Worm (Caenorhabditis elegans) whole organism, L3 larva: Measurements from ENCODE around the gene srh-167.

Experiments
- R02D3.7 ChIP-seq: fragments of 150-350 bp; optimal IDR thresholded peaks from 2 replicates; lab custom pipeline; 2014; ENCODE audit warnings: missing biosample characterization, missing genetic modification characterization
- ZK546.5 ChIP-seq: sonication (generic microtip); optimal IDR thresholded peaks from 2 replicates; lab custom pipeline; 2017; ENCODE audit warnings: missing biosample characterization, missing genetic modification characterization
- aly-2 ChIP-seq: fragments of 150-350 bp; optimal IDR thresholded peaks from 2 replicates; lab custom pipeline; 2014; ENCODE audit warnings: missing biosample characterization, missing genetic modification characterization
- ama-1 ChIP-seq: fragments of 150-350 bp; optimal IDR thresholded peaks from 2 replicates; lab custom pipeline; 2018
- ceh-16 ChIP-seq: sonication (generic microtip); optimal IDR thresholded peaks from 2 replicates; lab custom pipeline; 2017; ENCODE audit warnings: missing biosample characterization, missing genetic modification characterization
- ceh-28 ChIP-seq: fragments of 150-350 bp; optimal IDR thresholded peaks from 2 replicates; lab custom pipeline; 2014; ENCODE audit warnings: missing biosample characterization, missing genetic modification reagents, missing genetic modification characterization
- ceh-82 ChIP-seq: fragments of 150-350 bp; optimal IDR thresholded peaks from 2 replicates; lab custom pipeline; 2014; ENCODE audit warnings: missing biosample characterization, missing genetic modification characterization
- egl-27 ChIP-seq: sonication (generic microtip); optimal IDR thresholded peaks from 4 replicates; lab custom pipeline; 2017; ENCODE audit warnings: missing biosample characterization, missing genetic modification reagents, missing genetic modification characterization
- egl-5 ChIP-seq: fragments of 150-350 bp; optimal IDR thresholded peaks from 2 replicates; lab custom pipeline; 2017; ENCODE audit warnings: missing biosample characterization, missing genetic modification reagents, missing genetic modification characterization, inconsistent platforms
- elt-1 ChIP-seq: fragments of 150-350 bp; optimal IDR thresholded peaks from 2 replicates; lab custom pipeline; 2014; ENCODE audit warnings: missing biosample characterization, missing genetic modification characterization
- elt-2 ChIP-seq: sonication (generic microtip); optimal IDR thresholded peaks from 2 replicates; lab custom pipeline; 2016; ENCODE audit warnings: missing genetic modification reagents, mild to moderate bottlenecking, missing genetic modification characterization, missing compliant biosample characterization
- elt-3 ChIP-seq, 3 experiments: fragments of 150-350 bp in 1 of 3; sonication (generic microtip) in 2 of 3; optimal IDR thresholded peaks; 2 replicates in 2 of 3; 4 replicates in 1 of 3; lab custom pipeline; 2014 to 2017; ENCODE audit warnings: missing biosample characterization in 3 of 3, missing genetic modification characterization in 3 of 3
- eor-1 ChIP-seq, 2 experiments: fragments of 150-350 bp; optimal IDR thresholded peaks; 2 replicates each; lab custom pipeline; 2014 to 2018; ENCODE audit warnings: missing biosample characterization in 2 of 2, missing genetic modification characterization in 2 of 2
- fkh-10 ChIP-seq: sonication (generic microtip); optimal IDR thresholded peaks from 2 replicates; lab custom pipeline; 2017; ENCODE audit warnings: missing biosample characterization, missing genetic modification reagents, missing genetic modification characterization
- fkh-2 ChIP-seq: fragments of 150-350 bp; optimal IDR thresholded peaks from 2 replicates; lab custom pipeline; 2014; ENCODE audit warnings: missing biosample characterization, missing genetic modification reagents, missing genetic modification characterization
- jun-1 ChIP-seq: fragments of 150-350 bp; optimal IDR thresholded peaks from 2 replicates; lab custom pipeline; 2014; ENCODE audit warnings: missing biosample characterization, missing genetic modification reagents, missing genetic modification characterization
- lin-15B ChIP-seq: fragments of 150-350 bp; optimal IDR thresholded peaks from 2 replicates; lab custom pipeline; 2014; ENCODE audit warnings: missing biosample characterization, missing genetic modification characterization
- lin-39 ChIP-seq: fragments of 150-350 bp; optimal IDR thresholded peaks from 2 replicates; lab custom pipeline; 2018; ENCODE audit warnings: missing biosample characterization, missing genetic modification reagents, missing genetic modification characterization
- mdl-1 ChIP-seq: fragments of 150-350 bp; optimal IDR thresholded peaks from 2 replicates; lab custom pipeline; 2014; ENCODE audit warnings: missing biosample characterization, missing genetic modification characterization
- mml-1 ChIP-seq: fragments of 150-350 bp; sonication (generic microtip); optimal IDR thresholded peaks from 3 replicates; lab custom pipeline; 2014; ENCODE audit warnings: missing biosample characterization, missing genetic modification characterization
- nfya-1 ChIP-seq: sonication (generic microtip); optimal IDR thresholded peaks from 2 replicates; lab custom pipeline; 2017; ENCODE audit warnings: missing genetic modification characterization, mild to moderate bottlenecking, missing compliant biosample characterization, antibody characterized with exemption, moderate library complexity; ENCODE audit not compliant: insufficient read depth
- nhr-11 ChIP-seq: fragments of 150-350 bp; optimal IDR thresholded peaks from 2 replicates; lab custom pipeline; 2014; ENCODE audit warnings: missing biosample characterization, missing genetic modification characterization
- nhr-23 ChIP-seq: fragments of 150-350 bp; optimal IDR thresholded peaks from 2 replicates; lab custom pipeline; 2014; ENCODE audit warnings: missing biosample characterization, missing genetic modification reagents, missing genetic modification characterization
- nhr-237 ChIP-seq: fragments of 150-350 bp; optimal IDR thresholded peaks from 2 replicates; lab custom pipeline; 2014; ENCODE audit warnings: missing biosample characterization, missing genetic modification characterization
- nhr-28 ChIP-seq: fragments of 150-350 bp; optimal IDR thresholded peaks from 2 replicates; lab custom pipeline; 2014; ENCODE audit warnings: missing biosample characterization, missing genetic modification characterization
- nhr-76 ChIP-seq: fragments of 150-350 bp; sonication (generic microtip); optimal IDR thresholded peaks from 5 replicates; lab custom pipeline; 2014; ENCODE audit warnings: missing biosample characterization, missing genetic modification characterization
- nhr-77 ChIP-seq: fragments of 150-350 bp; optimal IDR thresholded peaks from 2 replicates; lab custom pipeline; 2014; ENCODE audit warnings: missing biosample characterization, missing genetic modification characterization
- pqm-1 ChIP-seq: fragments of 150-350 bp; optimal IDR thresholded peaks from 2 replicates; lab custom pipeline; 2017; ENCODE audit warnings: missing biosample characterization, missing genetic modification characterization, inconsistent platforms
- snpc-4 ChIP-seq: fragments of 150-350 bp; optimal IDR thresholded peaks from 2 replicates; lab custom pipeline; 2014; ENCODE audit warnings: missing biosample characterization, missing genetic modification characterization
- tbx-2 ChIP-seq: sonication (generic microtip); optimal IDR thresholded peaks from 2 replicates; lab custom pipeline; 2016; ENCODE audit warnings: mild to moderate bottlenecking, missing genetic modification characterization, missing compliant biosample characterization
- unc-62 ChIP-seq: fragments of 150-350 bp; sonication (generic microtip); optimal IDR thresholded peaks from 4 replicates; lab custom pipeline; 2014; ENCODE audit warnings: missing biosample characterization, missing genetic modification reagents, missing genetic modification characterization
- zag-1 ChIP-seq: fragments of 150-350 bp; optimal IDR thresholded peaks from 2 replicates; lab custom pipeline; 2014; ENCODE audit warnings: missing biosample characterization, missing genetic modification characterization
- ztf-4 ChIP-seq: fragments of 150-350 bp; optimal IDR thresholded peaks from 2 replicates; lab custom pipeline; 2014; ENCODE audit warnings: missing biosample characterization, missing genetic modification characterization

Gene srh-167

DNA sequence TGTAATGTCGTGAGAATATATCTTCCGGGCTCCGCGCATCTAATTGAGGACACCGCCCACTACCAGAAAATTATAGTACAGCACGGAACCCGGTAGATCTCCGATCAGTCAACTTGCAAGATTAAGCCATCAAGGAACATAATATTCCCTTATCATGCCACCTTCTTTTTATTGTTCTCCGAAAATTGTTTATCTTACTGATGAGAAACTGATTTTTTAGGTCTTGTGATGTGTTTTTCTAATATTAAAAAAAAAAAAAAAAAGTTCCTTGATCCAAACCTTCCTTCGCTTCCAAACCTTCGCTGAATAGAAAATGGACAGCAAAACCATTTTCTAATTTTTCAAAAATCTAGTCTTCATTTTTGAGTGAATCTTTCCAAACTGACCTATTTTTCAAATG is 4.7 kb upstream of the srh-167 start, which contains the start of gene F57G8.7:
F57G8.7 (plus strand) TSS at position 301 of the 400 bp plus-strand sequence.
- TF ChIP-seq lin-39 (no peak), nhr-23 (tag; lab: Kevin White, UChicago) (no peak), snpc-4 (no peak), ceh-82 (tag; lab: Kevin White, UChicago) (no peak), lin-15B (tag; lab: Kevin White, UChicago) (no peak), ama-1 (lab: Kevin White, UChicago) (no peak), eor-1 (tag; optimal IDR thresholded peaks at IDR 0.05; lab: Kevin White, UChicago) (no peak), jun-1 (tag; lab: Kevin White, UChicago) (no peak), aly-2 (tag; lab: Kevin White, UChicago) (no peak), elt-3 (tag; optimal IDR thresholded peaks at IDR 0.05; lab: Kevin White, UChicago) (no peak), egl-27 (no peak), tbx-2 (tag; lab: Kevin White, UChicago) (no peak), nhr-77 (no peak), nhr-28 (tag; lab: Kevin White, UChicago) (no peak), egl-5 (no peak), mdl-1 (no peak)

DNA sequence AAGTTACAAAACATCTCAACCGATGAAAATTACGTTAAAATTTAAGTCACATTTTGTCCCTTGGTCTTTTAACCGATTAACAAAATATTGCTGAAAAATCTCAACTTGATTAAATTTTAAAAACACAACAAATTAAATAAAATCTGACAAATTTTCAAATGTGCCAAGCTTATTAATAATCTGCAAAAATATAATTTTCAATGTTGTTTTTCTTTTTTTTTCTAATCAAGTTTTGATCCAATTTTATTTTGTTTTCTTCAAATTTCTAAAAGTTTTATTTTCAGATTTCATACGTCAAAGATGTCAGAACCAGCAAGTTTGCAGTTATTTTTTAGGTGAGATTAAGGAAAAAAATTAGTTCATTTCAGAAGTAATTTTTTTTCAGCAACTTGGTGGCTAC is 2.8 kb downstream of the srh-167 start, which contains the start of gene srw-87:
srw-87 (plus strand) TSS at position 301 of the 400 bp plus-strand sequence.
- no peak for TF ChIP-seq nhr-76
- no peak for TF ChIP-seq fkh-10
- no peak for TF ChIP-seq ztf-4 (tag; lab: Kevin White, UChicago)
- TF ChIP-seq ceh-82 (tag; lab: Kevin White, UChicago), result no peak
- TF ChIP-seq unc-62 (GFP tag; lab: Kevin White, UChicago), result no peak
- no peak for TF ChIP-seq aly-2 (tag; lab: Kevin White, UChicago)
- no peak for TF ChIP-seq ceh-16 (tag; lab: Kevin White, UChicago)
- no peak for TF ChIP-seq nhr-28 (tag; lab: Kevin White, UChicago)
- TF ChIP-seq R02D3.7 (tag; lab: Kevin White, UChicago), result no peak

DNA sequence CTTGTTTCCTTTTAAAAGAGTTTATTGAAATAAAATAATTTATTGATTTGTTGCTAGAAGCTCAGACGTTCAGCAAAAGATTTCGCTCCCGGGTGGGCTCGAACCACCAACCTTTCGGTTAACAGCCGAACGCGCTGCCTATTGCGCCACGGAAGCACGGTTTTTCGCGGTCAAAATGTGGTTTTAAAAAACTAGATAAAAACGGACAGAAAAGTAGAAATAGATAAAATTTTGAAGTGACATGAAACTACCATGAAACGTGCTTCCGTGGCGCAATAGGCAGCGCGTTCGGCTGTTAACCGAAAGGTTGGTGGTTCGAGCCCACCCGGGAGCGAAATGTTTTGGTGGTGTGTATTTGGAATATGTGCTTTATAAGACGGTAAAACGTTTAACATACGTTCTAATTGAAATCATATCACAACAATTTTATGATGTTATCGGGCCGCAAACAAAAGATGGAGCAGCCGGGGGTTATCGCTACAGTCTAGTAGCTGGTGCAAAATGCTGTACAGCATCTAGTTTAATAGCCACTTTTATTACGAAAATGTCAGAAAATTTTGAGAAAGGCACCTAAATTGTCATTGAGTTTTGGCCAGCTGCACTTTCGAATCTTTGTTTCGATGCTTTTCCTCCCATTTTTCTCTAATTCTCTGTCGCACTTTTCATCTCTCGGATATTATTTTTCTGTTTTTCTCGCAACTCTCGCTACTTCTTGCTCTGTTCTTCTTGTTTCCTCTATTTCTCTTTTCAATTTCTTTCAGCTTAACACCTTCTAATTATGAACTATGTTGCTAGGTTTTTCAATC is 5.0 kb downstream of the srh-167 start, which contains the start of gene slc-9B.2:
slc-9B.2 (plus strand) TSS at position 756 of the 806 bp plus-strand sequence.
- TF ChIP-seq elt-2, result peak; percentile 66
- peak; percentile 18 for TF ChIP-seq nfya-1 (tag; lab: Kevin White, UChicago)
- TF ChIP-seq, all 47 proteins: peak for 2; not testable (repeated sequence) for 45

DNA sequence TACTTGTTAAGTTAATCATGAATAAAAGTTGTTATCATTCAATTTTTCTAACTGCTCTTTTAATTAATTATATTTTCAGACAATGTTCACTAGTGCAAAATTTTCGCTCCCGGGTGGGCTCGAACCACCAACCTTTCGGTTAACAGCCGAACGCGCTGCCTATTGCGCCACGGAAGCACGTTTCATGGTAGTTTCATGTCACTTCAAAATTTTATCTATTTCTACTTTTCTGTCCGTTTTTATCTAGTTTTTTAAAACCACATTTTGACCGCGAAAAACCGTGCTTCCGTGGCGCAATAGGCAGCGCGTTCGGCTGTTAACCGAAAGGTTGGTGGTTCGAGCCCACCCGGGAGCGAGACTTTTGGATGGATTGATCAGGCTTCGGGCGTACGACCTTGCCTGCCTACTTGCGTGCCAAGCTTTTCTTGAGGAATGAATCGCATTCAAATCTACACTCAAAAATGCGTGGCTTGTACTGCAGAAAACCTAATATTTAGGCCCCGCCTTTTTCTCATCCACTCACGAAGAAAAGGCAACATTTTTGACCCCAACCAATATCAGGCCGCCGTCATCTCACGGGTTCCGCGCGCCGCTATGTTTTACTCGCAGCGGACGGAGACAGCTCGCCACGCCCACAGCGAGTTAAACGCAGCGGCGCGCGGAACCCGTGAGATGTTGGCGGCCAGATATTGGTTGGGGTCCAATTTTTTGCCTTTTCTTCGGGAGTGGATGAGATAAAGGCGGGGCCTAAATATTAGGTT is 8.2 kb downstream of the srh-167 start:
- TF ChIP-seq elt-2, result peak; percentile 25

DNA sequence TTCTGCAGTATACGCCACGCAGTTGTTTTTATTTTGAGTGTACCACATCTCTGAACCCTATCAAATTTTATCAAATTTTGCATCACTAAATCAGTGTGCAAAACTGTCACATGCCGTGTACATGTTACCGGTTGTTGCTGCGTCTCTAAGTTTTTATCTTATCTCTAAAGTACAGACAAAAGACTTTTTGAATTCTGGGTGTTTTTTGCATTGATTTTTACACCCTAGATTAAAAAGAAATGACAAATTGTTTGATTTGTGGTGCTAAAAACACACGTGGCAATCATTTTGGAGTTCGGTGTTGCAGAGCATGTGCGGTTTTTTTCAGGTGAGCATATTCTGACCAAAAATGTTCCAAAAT is 8.7 kb downstream of the srh-167 start, which contains the start of gene nhr-193:
nhr-193 (plus strand) TSS at position 51 of the 361 bp plus-strand sequence.
- TF ChIP-seq nfya-1 (tag; lab: Kevin White, UChicago) (no peak), elt-2 (peak; percentile 74), pqm-1 (tag; lab: Kevin White, UChicago) (peak; percentile 88), nhr-77 (no peak), eor-1 (tag; optimal IDR thresholded peaks at IDR 0.05; lab: Kevin White, UChicago) (no peak), lin-15B (tag; lab: Kevin White, UChicago) (no peak), mml-1 (tag; lab: Kevin White, UChicago) (no peak), jun-1 (tag; lab: Kevin White, UChicago) (peak; percentile 6), ZK546.5 (no peak)

DNA sequence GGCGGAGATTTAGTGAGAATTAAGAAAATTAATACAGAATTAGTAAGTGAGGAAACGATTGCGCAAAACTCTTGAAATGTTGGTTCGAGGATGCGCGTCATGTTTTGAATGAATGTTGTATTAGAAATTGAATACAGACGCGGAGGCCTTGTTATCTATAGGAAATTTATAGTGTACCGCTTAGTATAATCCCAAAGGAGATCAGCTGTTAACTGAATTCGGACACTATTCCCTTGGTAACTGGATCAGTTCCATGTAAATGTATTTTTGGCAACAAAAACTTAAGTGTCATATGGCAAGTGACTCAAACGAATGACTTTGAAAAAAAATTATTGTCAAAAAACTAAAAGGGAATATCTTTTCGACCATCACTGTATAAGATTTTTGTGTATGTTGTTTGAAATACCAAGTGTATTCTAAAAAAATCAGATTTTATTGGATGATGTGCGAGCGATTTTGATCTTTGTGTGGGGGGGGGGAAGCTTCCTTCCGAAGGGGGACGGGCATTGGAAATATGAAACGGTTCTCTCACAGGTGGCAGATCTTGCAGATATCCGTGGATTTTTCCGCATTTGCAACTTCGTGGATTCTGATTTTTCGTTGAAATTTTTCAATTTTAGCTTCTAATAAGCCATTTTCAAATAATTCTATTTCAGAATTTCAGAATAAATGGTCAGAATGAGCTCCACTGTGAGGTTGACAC is 13.0 kb downstream of the srh-167 start, which contains the start of the genes W08G11.5 and W08G11.1:
W08G11.5 (minus strand) TSS at position 101 of the 703 bp plus-strand sequence.
W08G11.1 (plus strand) TSS at position 653 of the 703 bp plus-strand sequence.
- TF ChIP-seq lin-39 (no peak), elt-1 (no peak), ceh-28 (tag; lab: Kevin White, UChicago) (no peak), fkh-2 (tag; lab: Kevin White, UChicago) (no peak), lin-15B (tag; lab: Kevin White, UChicago) (no peak), zag-1 (tag; lab: Kevin White, UChicago) (no peak), ztf-4 (tag; lab: Kevin White, UChicago) (no peak), nhr-11 (tag; lab: Kevin White, UChicago) (no peak), tbx-2 (tag; lab: Kevin White, UChicago) (no peak), ceh-82 (tag; lab: Kevin White, UChicago) (no peak), nhr-237 (no peak), nhr-23 (tag; lab: Kevin White, UChicago) (no peak)
